Worm (Caenorhabditis elegans): ENCODE results near the gene dsh-2.

ce11 chrII:5047279-5047678, 33.7 kb downstream of the dsh-2 start:
- no peak for TF ChIP-seq elt-1 (tag; optimal IDR thresholded peaks at IDR 0.05; ENCODE audit: borderline replicate concordance, insufficient read depth)
- TF ChIP-seq nhr-28 (tag; optimal IDR thresholded peaks at IDR 0.05): no peak
- TF ChIP-seq ces-1 (GFP tag; optimal IDR thresholded peaks at IDR 0.05): no peak

Measured in whole organism, mixed stage, embryonic.